Worm (Caenorhabditis elegans): ENCODE data around the gene M03A1.8.
A peak's percentile ranks its signal among the peaks of the same experiment; 100 is the strongest.

M03A1.8 gene

ce11 chrII:4584313-4584712, 24.2 kb downstream of the M03A1.8 start:
- TF ChIP-seq ceh-82 (tag; optimal IDR thresholded peaks at IDR 0.05), result no peak
- peak; percentile 41 for TF ChIP-seq sem-4 (tag; optimal IDR thresholded peaks at IDR 0.05)

- TF ChIP-seq ztf-11 (tag; optimal IDR thresholded peaks at IDR 0.05) (no peak), peb-1 (tag; optimal IDR thresholded peaks at IDR 0.05) (no peak), C34F6.9 (tag; optimal IDR thresholded peaks at IDR 0.05) (no peak), ceh-16 (tag; optimal IDR thresholded peaks at IDR 0.05) (no peak), F13H6.1 (tag; optimal IDR thresholded peaks at IDR 0.05) (no peak), lin-13 (GFP tag; optimal IDR thresholded peaks at IDR 0.05) (no peak), ztf-4 (tag; optimal IDR thresholded peaks at IDR 0.05) (no peak)
Observed at ce11 chrII:4585327-4585726, 25.2 kb downstream of the M03A1.8 start.

- no peak for TF ChIP-seq alr-1 (tag; optimal IDR thresholded peaks at IDR 0.05)
- no peak for TF ChIP-seq nhr-237 (tag; optimal IDR thresholded peaks at IDR 0.05)
- TF ChIP-seq ceh-16 (tag; optimal IDR thresholded peaks at IDR 0.05), result no peak
- TF ChIP-seq zag-1 (tag; optimal IDR thresholded peaks at IDR 0.05), result no peak
- no peak for TF ChIP-seq ztf-1 (GFP tag; conservative IDR thresholded peaks at IDR 0.05)
- TF ChIP-seq lsy-2 (tag; optimal IDR thresholded peaks at IDR 0.05), result no peak
- no peak for TF ChIP-seq unc-39 (tag; optimal IDR thresholded peaks at IDR 0.05)
- TF ChIP-seq elt-1 (tag; optimal IDR thresholded peaks at IDR 0.05), result no peak
- TF ChIP-seq lin-13 (GFP tag; optimal IDR thresholded peaks at IDR 0.05), result no peak
- no peak for TF ChIP-seq nhr-25 (tag; optimal IDR thresholded peaks at IDR 0.05)
Observed at ce11 chrII:4590086-4590485, 29.9 kb downstream of the M03A1.8 start.

- TF ChIP-seq R02D3.7 (tag; optimal IDR thresholded peaks at IDR 0.05), result no peak
- TF ChIP-seq sma-9 (GFP tag; optimal IDR thresholded peaks at IDR 0.05), result no peak
- TF ChIP-seq sma-9 (tag; optimal IDR thresholded peaks at IDR 0.05), result no peak
- TF ChIP-seq unc-62 (GFP tag; optimal IDR thresholded peaks at IDR 0.05), result no peak
- TF ChIP-seq snpc-4 (tag; optimal IDR thresholded peaks at IDR 0.05), result no peak
- no peak for TF ChIP-seq gmeb-1 (tag; optimal IDR thresholded peaks at IDR 0.05)
- TF ChIP-seq nhr-129 (tag; optimal IDR thresholded peaks at IDR 0.05), result no peak
- TF ChIP-seq unc-39 (tag; optimal IDR thresholded peaks at IDR 0.05), result no peak
- no peak for TF ChIP-seq ztf-11 (tag; optimal IDR thresholded peaks at IDR 0.05)
- no peak for TF ChIP-seq nhr-12 (tag; optimal IDR thresholded peaks at IDR 0.05)
- TF ChIP-seq nhr-25 (tag; optimal IDR thresholded peaks at IDR 0.05), result no peak
- TF ChIP-seq sem-4 (tag; optimal IDR thresholded peaks at IDR 0.05), result no peak
- no peak for TF ChIP-seq ama-1 (optimal IDR thresholded peaks at IDR 0.05)
- TF ChIP-seq Y55F3AM.14 (GFP tag; optimal IDR thresholded peaks at IDR 0.05), result no peak
- no peak for TF ChIP-seq lin-13 (GFP tag; optimal IDR thresholded peaks at IDR 0.05)
- no peak for TF ChIP-seq elt-3 (tag; optimal IDR thresholded peaks at IDR 0.05)
- TF ChIP-seq ztf-1 (GFP tag; conservative IDR thresholded peaks at IDR 0.05), result no peak
- TF ChIP-seq crh-2 (tag; optimal IDR thresholded peaks at IDR 0.05), result no peak
- no peak for TF ChIP-seq skn-1 (tag; optimal IDR thresholded peaks at IDR 0.05)
- TF ChIP-seq nhr-10 (tag; optimal IDR thresholded peaks at IDR 0.05), result no peak
Observed at ce11 chrII:4590660-4591059, 30.5 kb downstream of the M03A1.8 start.

ce11 chrII:4597441-4597840, 37.3 kb downstream of the M03A1.8 start:
- TF ChIP-seq zag-1 (tag; optimal IDR thresholded peaks at IDR 0.05), result no peak
- peak; percentile 84 for TF ChIP-seq fos-1 (tag; optimal IDR thresholded peaks at IDR 0.05)
- no peak for TF ChIP-seq peb-1 (tag; optimal IDR thresholded peaks at IDR 0.05)

- TF ChIP-seq nhr-237 (tag; optimal IDR thresholded peaks at IDR 0.05) (no peak), fos-1 (tag; optimal IDR thresholded peaks at IDR 0.05) (peak; percentile 89), sma-9 (GFP tag; optimal IDR thresholded peaks at IDR 0.05) (peak; percentile 30), sma-9 (tag; optimal IDR thresholded peaks at IDR 0.05) (no peak)
Observed at ce11 chrII:4598815-4599214, 38.7 kb downstream of the M03A1.8 start.

ce11 chrII:4599838-4600237, 39.7 kb downstream of the M03A1.8 start:
- TF ChIP-seq nhr-77 (tag; optimal IDR thresholded peaks at IDR 0.05) (no peak), snpc-4 (tag; optimal IDR thresholded peaks at IDR 0.05) (no peak), nhr-10 (tag; optimal IDR thresholded peaks at IDR 0.05) (no peak), mab-5 (tag; optimal IDR thresholded peaks at IDR 0.05) (no peak), nhr-129 (tag; optimal IDR thresholded peaks at IDR 0.05) (no peak), sma-3 (GFP tag; optimal IDR thresholded peaks at IDR 0.05) (no peak), blmp-1 (tag; optimal IDR thresholded peaks at IDR 0.05; ENCODE audit: insufficient read depth) (no peak), nhr-23 (tag; optimal IDR thresholded peaks at IDR 0.05) (no peak), R02D3.7 (tag; optimal IDR thresholded peaks at IDR 0.05) (no peak), nhr-6 (tag; optimal IDR thresholded peaks at IDR 0.05) (no peak), ztf-1 (GFP tag; conservative IDR thresholded peaks at IDR 0.05) (no peak)

All from whole organism, L2 larva.